Fruit fly (Drosophila melanogaster) ovary, adult (tissue): ENCODE data around the gene CG10343.

Experiments
- CG17801 ChIP-seq: fragments of 200-800 bp; optimal IDR thresholded peaks from 2 replicates; lab custom pipeline; 2019; ENCODE audit warnings: missing biosample characterization, mild to moderate bottlenecking, missing genetic modification characterization, moderate library complexity; ENCODE audit not compliant: partially characterized antibody

CG10343 gene

DNA sequence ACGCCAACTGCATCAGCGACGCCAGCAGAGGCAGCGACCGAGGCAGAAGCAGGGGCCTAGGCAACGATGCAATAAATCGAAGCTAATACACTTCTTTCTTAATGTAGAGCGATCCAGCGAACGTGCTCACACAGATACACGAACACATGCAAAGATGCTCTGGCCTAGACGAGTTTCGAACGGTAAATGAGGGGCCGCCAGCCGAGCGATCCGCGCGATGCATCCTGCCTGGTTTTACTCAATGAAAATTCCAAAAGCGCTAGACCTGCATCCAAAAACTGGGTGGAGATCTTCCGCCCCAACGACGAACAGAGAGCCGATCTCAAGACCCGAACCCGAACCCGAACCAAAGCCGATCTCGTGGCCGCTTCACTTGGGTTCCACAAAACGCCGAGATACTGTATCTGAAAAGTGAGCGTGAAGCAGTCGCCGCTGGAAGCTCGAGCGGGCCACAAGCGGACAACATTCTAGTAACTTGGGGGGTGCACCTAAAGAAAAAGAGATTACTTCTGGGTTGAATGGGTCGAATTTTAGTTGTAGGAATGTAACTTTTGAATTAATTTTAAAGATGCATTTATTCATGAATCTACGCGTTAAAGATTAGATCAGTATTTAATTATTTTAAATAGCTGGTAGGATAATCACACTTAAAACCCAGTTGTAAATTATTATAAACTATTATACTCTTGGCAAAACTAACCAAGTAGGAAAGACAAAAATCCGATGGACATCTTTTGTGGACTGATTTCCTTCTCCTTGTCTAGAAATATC lies 29.7 kb downstream of the CG10343 start:
- no peak for TF ChIP-seq CG17801 (GFP tag; lab: Kevin White, UChicago)

- no peak for TF ChIP-seq CG17801 (GFP tag; lab: Kevin White, UChicago)
Observed at dm6 chr2L:18735553-18736167, 32.4 kb downstream of the CG10343 start.

DNA sequence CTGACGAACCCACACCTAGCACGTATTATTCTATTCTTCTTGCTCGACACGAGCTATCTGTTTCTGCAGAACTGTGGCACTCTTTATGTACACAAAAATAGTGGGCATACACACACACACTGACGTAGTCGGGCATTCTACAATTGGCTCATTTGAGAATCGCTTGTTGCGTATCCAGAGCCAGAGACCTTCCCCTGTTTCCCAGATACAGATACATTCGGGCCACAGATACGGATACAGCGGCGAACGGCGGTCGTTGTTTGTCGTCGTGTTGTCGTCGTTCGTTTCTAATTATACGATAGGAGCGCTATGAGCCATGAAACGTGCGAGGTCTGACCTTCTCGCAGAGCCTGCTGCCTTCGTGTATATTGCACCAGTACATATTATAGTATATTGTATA lies 34.0 kb downstream of the CG10343 start:
- no peak for TF ChIP-seq CG17801 (GFP tag; lab: Kevin White, UChicago)

- no peak for TF ChIP-seq CG17801 (GFP tag; lab: Kevin White, UChicago)
Observed at dm6 chr2L:18740010-18740409, 36.7 kb downstream of the CG10343 start, which contains the start of the genes CG42752 and CG15167. Gene CG42752, minus strand, starts transcription at chr2L:18740110. Gene CG15167, plus strand, starts transcription at chr2L:18740358.

- no peak for TF ChIP-seq CG17801 (GFP tag; lab: Kevin White, UChicago)
Observed at dm6 chr2L:18742710-18743109, 39.4 kb downstream of the CG10343 start.

dm6 chr2L:18743896-18744295 lies 40.6 kb downstream of the CG10343 start:
- no peak for TF ChIP-seq CG17801 (GFP tag; lab: Kevin White, UChicago)

dm6 chr2L:18745454-18745853 lies 42.2 kb downstream of the CG10343 start:
- no peak for TF ChIP-seq CG17801 (GFP tag; lab: Kevin White, UChicago)

DNA sequence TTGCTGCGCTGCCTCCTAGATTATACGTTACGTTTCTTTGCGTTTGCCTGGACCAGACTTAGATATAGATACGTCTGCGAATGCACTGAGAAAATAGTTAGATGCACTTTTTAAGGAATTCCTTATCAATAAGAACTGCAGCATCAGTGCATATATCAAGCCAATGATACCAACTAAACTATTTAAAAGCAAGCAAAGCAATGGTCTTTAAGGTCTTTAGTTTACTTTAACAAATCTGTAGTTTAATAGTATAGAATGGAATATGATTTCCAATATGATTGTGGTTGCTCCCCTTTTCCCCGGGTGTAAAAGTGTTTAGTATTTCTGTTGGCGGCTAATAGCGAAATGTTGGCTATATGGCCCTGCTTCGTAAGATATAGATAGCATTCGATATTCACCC lies 43.4 kb downstream of the CG10343 start:
- no peak for TF ChIP-seq CG17801 (GFP tag; lab: Kevin White, UChicago)

DNA sequence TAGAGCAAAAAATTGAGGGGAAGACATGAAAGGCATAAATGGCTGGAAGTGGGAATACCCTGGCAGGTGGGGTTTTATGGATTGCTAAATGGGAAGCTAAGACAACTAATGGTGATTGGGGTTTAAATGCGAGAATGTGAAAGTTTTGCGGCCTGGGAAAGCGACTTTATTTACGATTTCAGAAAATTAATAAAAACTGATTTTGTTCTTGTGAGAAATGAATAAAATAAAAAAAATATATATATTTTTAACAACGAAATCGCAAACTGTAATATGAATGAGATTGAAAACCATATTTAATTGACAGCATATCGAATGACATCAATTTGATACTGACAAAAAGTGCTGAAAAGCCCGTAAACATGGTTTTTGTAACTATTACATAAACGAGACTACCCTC lies 48.1 kb downstream of the CG10343 start:
- TF ChIP-seq CG17801 (GFP tag; lab: Kevin White, UChicago): no peak

DNA sequence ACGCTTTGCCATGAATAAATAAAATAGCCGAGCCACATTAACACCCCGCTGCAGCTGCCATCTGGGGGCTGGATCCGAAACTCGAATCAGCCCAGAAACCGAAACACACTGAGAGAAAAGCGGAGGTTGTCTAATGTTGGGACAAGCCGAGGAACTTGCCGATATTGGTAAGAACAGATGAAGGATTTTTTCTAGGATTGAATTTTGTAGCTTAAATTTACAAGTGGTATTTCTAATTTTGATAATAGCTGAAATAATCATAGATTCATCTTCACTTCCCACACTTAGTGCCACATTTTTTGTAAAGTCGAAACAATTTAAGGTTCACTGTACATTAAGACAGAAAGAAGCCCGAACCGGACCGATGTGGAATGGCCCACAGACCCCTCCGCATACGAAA lies 48.8 kb downstream of the CG10343 start:
- no peak for TF ChIP-seq CG17801 (GFP tag; lab: Kevin White, UChicago)

dm6 chr2L:18752823-18753222 lies 49.5 kb downstream of the CG10343 start:
- no peak for TF ChIP-seq CG17801 (GFP tag; lab: Kevin White, UChicago)

DNA sequence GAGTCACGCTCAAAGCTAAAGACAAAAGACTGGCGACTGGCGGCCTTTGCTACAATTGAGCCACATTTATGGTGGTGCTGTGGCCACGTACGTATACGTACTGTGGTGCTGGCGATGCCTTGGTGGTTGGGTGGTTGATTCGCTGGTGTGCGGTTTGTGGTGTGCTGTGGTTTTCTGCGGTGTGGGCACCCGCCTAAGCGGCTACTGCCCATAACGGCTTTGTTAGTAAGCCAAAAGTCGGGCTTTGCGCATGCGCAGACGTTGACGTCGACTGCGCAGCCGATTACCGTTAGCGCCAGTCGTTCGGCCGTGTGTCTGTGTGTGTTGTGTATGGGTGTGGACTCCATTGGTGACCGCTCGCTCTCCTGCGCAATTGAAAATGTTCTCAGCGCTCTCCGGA lies 50.0 kb downstream of the CG10343 start:
- no peak for TF ChIP-seq CG17801 (GFP tag; lab: Kevin White, UChicago)
